Fruit fly (Drosophila melanogaster) whole organism, embryonic: ENCODE results near the gene CG34398.
A peak's percentile ranks its signal among the peaks of the same experiment; 100 is the strongest.

Experiments used
- CG10959 ChIP-seq: fragments of 200-800 bp; sonication (Bioruptor generic); IDR thresholded peaks from 2 replicates; pipeline ENCODE4 v1.3.6; 2022; ENCODE audit warnings: missing biosample characterization, missing genetic modification characterization
- CG11085 ChIP-seq: fragments of 200-800 bp; sonication (Bioruptor generic); IDR thresholded peaks from 2 replicates; pipeline ENCODE4 v1.3.6; 2022; ENCODE audit warnings: missing biosample characterization, missing genetic modification characterization
- CG11723 ChIP-seq: fragments of 200-800 bp; sonication (Bioruptor generic); optimal IDR thresholded peaks from 2 replicates; lab custom pipeline; 2017; ENCODE audit warnings: missing biosample characterization, mild to moderate bottlenecking, missing genetic modification characterization
- CG12219 ChIP-seq: fragments of 200-800 bp; sonication (Bioruptor generic); optimal IDR thresholded peaks from 3 replicates; lab custom pipeline; 2018; ENCODE audit warnings: missing biosample characterization, mild to moderate bottlenecking, missing genetic modification characterization
- CG15011 ChIP-seq: fragments of 200-800 bp; sonication (Bioruptor generic); optimal IDR thresholded peaks from 3 replicates; lab custom pipeline; 2018; ENCODE audit warnings: missing biosample characterization, mild to moderate bottlenecking, missing genetic modification characterization
- CG15601 ChIP-seq: fragments of 200-800 bp; sonication (Bioruptor generic); optimal IDR thresholded peaks from 3 replicates; lab custom pipeline; 2019; ENCODE audit warnings: missing biosample characterization, mild to moderate bottlenecking, missing genetic modification characterization, moderate library complexity
- CG1603 ChIP-seq: fragments of 200-800 bp; sonication (Bioruptor generic); optimal IDR thresholded peaks from 2 replicates; lab custom pipeline; 2019; ENCODE audit warnings: missing biosample characterization, mild to moderate bottlenecking, missing genetic modification characterization, moderate library complexity
- CG16813 ChIP-seq: fragments of 200-800 bp; sonication (Bioruptor generic); IDR thresholded peaks from 3 replicates; pipeline ENCODE4 v1.3.6; 2022; ENCODE audit warnings: missing biosample characterization, missing genetic modification characterization; ENCODE audit not compliant: partially characterized antibody
- CG17385 ChIP-seq: fragments of 200-800 bp; sonication (Bioruptor generic); optimal IDR thresholded peaks from 3 replicates; lab custom pipeline; 2018; ENCODE audit warnings: missing biosample characterization, mild to moderate bottlenecking, missing genetic modification characterization
- CG17568 ChIP-seq: fragments of 200-800 bp; sonication (Bioruptor generic); optimal IDR thresholded peaks from 2 replicates; lab custom pipeline; 2018; ENCODE audit warnings: missing biosample characterization, mild to moderate bottlenecking, missing genetic modification characterization, moderate library complexity
- CG18764 ChIP-seq: fragments of 200-800 bp; sonication (Bioruptor generic); optimal IDR thresholded peaks from 3 replicates; lab custom pipeline; 2016; ENCODE audit warnings: missing biosample characterization, missing genetic modification characterization
- CG2875 ChIP-seq: fragments of 200-800 bp; sonication (Bioruptor generic); optimal IDR thresholded peaks from 2 replicates; lab custom pipeline; 2017; ENCODE audit warnings: missing biosample characterization, mild to moderate bottlenecking, missing genetic modification characterization, missing genetic modification reagents
- CG3281 ChIP-seq: fragments of 200-800 bp; sonication (Bioruptor generic); optimal IDR thresholded peaks from 3 replicates; lab custom pipeline; 2017; ENCODE audit warnings: missing biosample characterization, mild to moderate bottlenecking, missing genetic modification characterization
- CG34376 ChIP-seq: fragments of 200-800 bp; sonication (Bioruptor generic); optimal IDR thresholded peaks from 2 replicates; lab custom pipeline; 2018; ENCODE audit warnings: missing biosample characterization, mild to moderate bottlenecking, missing genetic modification characterization
- CG3838 ChIP-seq: fragments of 200-800 bp; sonication (Bioruptor generic); optimal IDR thresholded peaks from 3 replicates; lab custom pipeline; 2016; ENCODE audit warnings: missing biosample characterization, missing genetic modification characterization
- CG4617 ChIP-seq: fragments of 200-800 bp; sonication (Bioruptor generic); optimal IDR thresholded peaks from 3 replicates; lab custom pipeline; 2016; ENCODE audit warnings: missing biosample characterization, missing genetic modification characterization, borderline replicate concordance
- CG4854 ChIP-seq: fragments of 200-800 bp; sonication (Bioruptor generic); optimal IDR thresholded peaks from 2 replicates; lab custom pipeline; 2016; ENCODE audit warnings: missing biosample characterization, missing genetic modification characterization, inconsistent platforms
- CG7271 ChIP-seq: fragments of 200-800 bp; sonication (Bioruptor generic); optimal IDR thresholded peaks from 2 replicates; lab custom pipeline; 2018; ENCODE audit warnings: missing biosample characterization, mild to moderate bottlenecking, missing genetic modification characterization, moderate library complexity
- CG8290 ChIP-seq, 3 experiments: fragments of 200-800 bp; sonication (Bioruptor generic); optimal IDR thresholded peaks; 2 replicates each; lab custom pipeline; 2016 to 2019; ENCODE audit warnings: missing biosample characterization in 3 of 3, missing genetic modification characterization in 3 of 3, mild to moderate bottlenecking in 2 of 3, moderate library complexity in 1 of 3
- CG8944 ChIP-seq: fragments of 200-800 bp; sonication (Bioruptor generic); optimal IDR thresholded peaks from 3 replicates; lab custom pipeline; 2016; ENCODE audit warnings: missing biosample characterization, missing genetic modification characterization
- CG9609 ChIP-seq: fragments of 200-800 bp; sonication (Bioruptor generic); optimal IDR thresholded peaks from 3 replicates; lab custom pipeline; 2016; ENCODE audit warnings: missing biosample characterization, missing genetic modification characterization
- CG9876 ChIP-seq: fragments of 200-800 bp; sonication (Bioruptor generic); optimal IDR thresholded peaks from 2 replicates; lab custom pipeline; 2016; ENCODE audit warnings: missing biosample characterization, missing genetic modification characterization
- CoRest ChIP-seq: fragments of 200-800 bp; sonication (Bioruptor generic); optimal IDR thresholded peaks from 3 replicates; lab custom pipeline; 2018; ENCODE audit warnings: missing biosample characterization, mild to moderate bottlenecking, missing genetic modification characterization, moderate library complexity
- Drgx ChIP-seq: fragments of 200-800 bp; sonication (Bioruptor generic); IDR thresholded peaks from 2 replicates; pipeline ENCODE4 v1.3.6; 2022; ENCODE audit warnings: missing biosample characterization, missing genetic modification characterization
- Ets65A ChIP-seq: fragments of 200-800 bp; sonication (Bioruptor generic); peaks from one replicate; lab custom pipeline; 2016; ENCODE audit warnings: missing biosample characterization, missing genetic modification characterization
- Gug ChIP-seq: fragments of 200-800 bp; sonication (Bioruptor generic); IDR thresholded peaks from 4 replicates; pipeline ENCODE4 v1.3.6; 2022; ENCODE audit warnings: missing biosample characterization, missing genetic modification characterization
- Hr51 ChIP-seq, 2 experiments: fragments of 200-800 bp; sonication (Bioruptor generic); optimal IDR thresholded peaks; 2 replicates in 1 of 2; 3 replicates in 1 of 2; lab custom pipeline; 2016 to 2018; ENCODE audit warnings: missing biosample characterization in 2 of 2, missing genetic modification characterization in 2 of 2, mild to moderate bottlenecking in 1 of 2, moderate library complexity in 1 of 2
- MBD-R2 ChIP-seq: fragments of 200-800 bp; sonication (Bioruptor generic); IDR thresholded peaks from 2 replicates; pipeline ENCODE4 v1.3.6; 2022; ENCODE audit warnings: missing biosample characterization, missing genetic modification characterization
- Neu2 ChIP-seq: fragments of 200-800 bp; sonication (Bioruptor generic); optimal IDR thresholded peaks from 3 replicates; lab custom pipeline; 2016; ENCODE audit warnings: missing biosample characterization, missing genetic modification characterization, borderline replicate concordance
- Scr ChIP-seq: fragments of 200-800 bp; sonication (Bioruptor generic); IDR thresholded peaks from 2 replicates; pipeline ENCODE4 v1.3.6; 2022; ENCODE audit warnings: missing biosample characterization, missing genetic modification characterization; ENCODE audit not compliant: partially characterized antibody
- Sox100B ChIP-seq: fragments of 200-800 bp; sonication (Bioruptor generic); optimal IDR thresholded peaks from 3 replicates; lab custom pipeline; 2018; ENCODE audit warnings: missing biosample characterization, mild to moderate bottlenecking, missing genetic modification characterization
- TFAM ChIP-seq: fragments of 200-800 bp; sonication (Bioruptor generic); optimal IDR thresholded peaks from 2 replicates; lab custom pipeline; 2017; ENCODE audit warnings: missing biosample characterization, missing genetic modification characterization, inconsistent platforms
- Taf1 ChIP-seq: fragments of 200-800 bp; sonication (Bioruptor generic); IDR thresholded peaks from 2 replicates; pipeline ENCODE4 v1.3.6; 2022; ENCODE audit warnings: missing biosample characterization, missing genetic modification characterization
- Usf ChIP-seq: fragments of 200-800 bp; sonication (Bioruptor generic); optimal IDR thresholded peaks from 2 replicates; lab custom pipeline; 2017; ENCODE audit warnings: missing genotype, missing biosample characterization, missing genetic modification characterization
- Vsx1 ChIP-seq: fragments of 200-800 bp; sonication (Bioruptor generic); optimal IDR thresholded peaks from 2 replicates; lab custom pipeline; 2017; ENCODE audit warnings: missing biosample characterization, mild to moderate bottlenecking, missing genetic modification characterization, missing genetic modification reagents
- ara ChIP-seq: fragments of 200-800 bp; sonication (Bioruptor generic); IDR thresholded peaks from 2 replicates; pipeline ENCODE4 v1.3.6; 2022; ENCODE audit warnings: missing biosample characterization, missing genetic modification characterization
- bowl ChIP-seq: fragments of 200-800 bp; sonication (Bioruptor generic); IDR thresholded peaks from 2 replicates; pipeline ENCODE4 v1.3.6; 2022; ENCODE audit warnings: missing biosample characterization, missing genetic modification characterization
- dm ChIP-seq: fragments of 200-800 bp; sonication (Bioruptor generic); optimal IDR thresholded peaks from 3 replicates; lab custom pipeline; 2016; ENCODE audit warnings: missing biosample characterization, missing genetic modification characterization
- gcm ChIP-seq: fragments of 200-800 bp; sonication (Bioruptor generic); optimal IDR thresholded peaks from 2 replicates; lab custom pipeline; 2019; ENCODE audit warnings: missing biosample characterization, mild to moderate bottlenecking, missing genetic modification characterization, moderate library complexity
- klu ChIP-seq: fragments of 200-800 bp; sonication (Bioruptor generic); IDR thresholded peaks from 2 replicates; pipeline ENCODE4 v1.3.6; 2022; ENCODE audit warnings: missing biosample characterization, missing genetic modification characterization
- lilli ChIP-seq: fragments of 200-800 bp; sonication (Bioruptor generic); optimal IDR thresholded peaks from 3 replicates; lab custom pipeline; 2016; ENCODE audit warnings: missing biosample characterization, missing genetic modification characterization
- pnt ChIP-seq: fragments of 200-800 bp; sonication (Bioruptor generic); optimal IDR thresholded peaks from 3 replicates; lab custom pipeline; 2016; ENCODE audit warnings: missing biosample characterization, missing genetic modification characterization
- pzg ChIP-seq: fragments of 200-800 bp; sonication (Bioruptor generic); optimal IDR thresholded peaks from 3 replicates; lab custom pipeline; 2018; ENCODE audit warnings: missing biosample characterization, mild to moderate bottlenecking, missing genetic modification characterization, moderate library complexity
- sna ChIP-seq: fragments of 200-800 bp; sonication (Bioruptor generic); IDR thresholded peaks from 2 replicates; pipeline ENCODE4 v1.3.6; 2022; ENCODE audit warnings: missing biosample characterization, missing genetic modification characterization; ENCODE audit not compliant: partially characterized antibody
- ssp ChIP-seq: fragments of 200-800 bp; sonication (Bioruptor generic); IDR thresholded peaks from 2 replicates; pipeline ENCODE4 v1.3.6; 2022; ENCODE audit warnings: missing biosample characterization, missing genetic modification characterization
- stc ChIP-seq: fragments of 200-800 bp; sonication (Bioruptor generic); IDR thresholded peaks from 2 replicates; pipeline ENCODE4 v1.3.6; 2022; ENCODE audit warnings: missing biosample characterization, missing genetic modification characterization
- tin ChIP-seq: fragments of 200-800 bp; sonication (Bioruptor generic); optimal IDR thresholded peaks from 3 replicates; lab custom pipeline; 2016; ENCODE audit warnings: missing biosample characterization, missing genetic modification characterization
- tx ChIP-seq: fragments of 200-800 bp; sonication (Bioruptor generic); optimal IDR thresholded peaks from 2 replicates; lab custom pipeline; 2016; ENCODE audit warnings: missing biosample characterization, missing genetic modification characterization
- vfl ChIP-seq: fragments of 200-800 bp; sonication (Bioruptor generic); optimal IDR thresholded peaks from 2 replicates; lab custom pipeline; 2016; ENCODE audit warnings: missing biosample characterization, missing genetic modification characterization
- vnd ChIP-seq: fragments of 200-800 bp; sonication (Bioruptor generic); IDR thresholded peaks from 3 replicates; pipeline ENCODE4 v1.3.6; 2022; ENCODE audit warnings: missing biosample characterization, missing genetic modification characterization; ENCODE audit not compliant: partially characterized antibody
- zen ChIP-seq: fragments of 200-800 bp; sonication (Bioruptor generic); optimal IDR thresholded peaks from 3 replicates; lab custom pipeline; 2018; ENCODE audit warnings: missing biosample characterization, mild to moderate bottlenecking, missing genetic modification characterization, moderate library complexity

The CG34398 gene

DNA sequence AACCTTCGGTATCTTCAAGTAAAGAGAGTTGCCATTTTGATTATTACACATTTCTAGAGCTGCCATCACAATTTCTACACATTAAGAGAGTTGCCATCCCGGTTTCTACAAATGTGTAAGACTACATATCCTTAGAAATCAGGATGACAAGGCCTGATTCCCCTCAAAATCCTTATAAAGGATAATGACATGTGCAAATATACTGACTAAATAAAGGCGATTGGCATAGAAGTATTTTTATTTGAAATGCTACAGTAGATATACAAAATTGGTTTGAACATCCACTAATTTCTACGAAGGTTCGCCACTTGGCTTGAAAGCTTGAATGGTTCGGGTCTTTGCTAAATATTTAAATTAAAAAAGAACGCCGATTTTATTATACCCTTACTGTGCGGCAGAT lies 9.9 kb upstream of the CG34398 start (continued):
- no peak for TF ChIP-seq dm (GFP tag; lab: Kevin White, UChicago)
- TF ChIP-seq Taf1: no peak
- TF ChIP-seq Hr51 (GFP tag; optimal IDR thresholded peaks at IDR 0.05; lab: Kevin White, UChicago): no peak
- TF ChIP-seq gcm (GFP tag; lab: Kevin White, UChicago): no peak
- TF ChIP-seq CG1603 (tag; lab: Kevin White, UChicago): peak; percentile 3
- no peak for TF ChIP-seq CG10959 (GFP tag; lab: Robert Waterston, UW)
- no peak for TF ChIP-seq CG17385 (GFP tag; lab: Kevin White, UChicago)
- no peak for TF ChIP-seq stc (GFP tag; lab: Robert Waterston, UW)
- TF ChIP-seq CG11085: no peak
- no peak for TF ChIP-seq tx (GFP tag; lab: Kevin White, UChicago)
- no peak for TF ChIP-seq MBD-R2 (GFP tag; lab: Robert Waterston, UW)
- TF ChIP-seq CG9609 (GFP tag; lab: Kevin White, UChicago): no peak
- peak; percentile 78 for TF ChIP-seq Ets65A (GFP tag; lab: Kevin White, UChicago)
- no peak for TF ChIP-seq CG4854 (GFP tag; lab: Kevin White, UChicago)
- TF ChIP-seq tin (GFP tag; lab: Kevin White, UChicago): no peak
- TF ChIP-seq CG2875: no peak
- TF ChIP-seq CoRest: peak; percentile 3
- no peak for TF ChIP-seq CG8944 (GFP tag; lab: Kevin White, UChicago)
- no peak for TF ChIP-seq lilli (GFP tag; lab: Kevin White, UChicago)
- no peak for TF ChIP-seq CG15011 (GFP tag; lab: Kevin White, UChicago)
- no peak for TF ChIP-seq TFAM (GFP tag; lab: Kevin White, UChicago)
- no peak for TF ChIP-seq sna
- TF ChIP-seq Neu2: no peak
- no peak for TF ChIP-seq Scr
- no peak for TF ChIP-seq CG16813 (GFP tag; lab: Robert Waterston, UW)
- peak; percentile 18 for TF ChIP-seq zen
- no peak for TF ChIP-seq ara (GFP tag; lab: Robert Waterston, UW)
- TF ChIP-seq Sox100B (GFP tag; lab: Kevin White, UChicago): no peak
- no peak for TF ChIP-seq CG11723
- TF ChIP-seq ssp (GFP tag; lab: Robert Waterston, UW): no peak
- no peak for TF ChIP-seq Gug (GFP tag; lab: Robert Waterston, UW)
- no peak for TF ChIP-seq CG12219 (GFP tag; lab: Kevin White, UChicago)
- TF ChIP-seq vnd (GFP tag; lab: Robert Waterston, UW): no peak
- TF ChIP-seq CG4617: no peak
- TF ChIP-seq CG15601 (tag; lab: Kevin White, UChicago): peak; percentile 26
- no peak for TF ChIP-seq pnt (GFP tag; lab: Kevin White, UChicago)
- TF ChIP-seq klu (GFP tag; lab: Robert Waterston, UW): no peak
- no peak for TF ChIP-seq vfl (GFP tag; lab: Kevin White, UChicago)
- TF ChIP-seq CG8290 (GFP tag; optimal IDR thresholded peaks at IDR 0.05; lab: Kevin White, UChicago): no peak
- TF ChIP-seq CG8290 (tag; optimal IDR thresholded peaks at IDR 0.05; lab: Kevin White, UChicago): no peak
- no peak for TF ChIP-seq bowl
- no peak for TF ChIP-seq Usf (GFP tag; lab: Kevin White, UChicago)
- TF ChIP-seq CG7271: no peak
- TF ChIP-seq Vsx1 (GFP tag; lab: Kevin White, UChicago): no peak
- TF ChIP-seq Drgx: no peak
- TF ChIP-seq CG17568: no peak
- no peak for TF ChIP-seq CG9876
- no peak for TF ChIP-seq CG3281 (GFP tag; lab: Kevin White, UChicago)
- TF ChIP-seq CG34376 (GFP tag; lab: Kevin White, UChicago): no peak
- TF ChIP-seq CG3838: no peak
- TF ChIP-seq CG18764 (GFP tag; lab: Kevin White, UChicago): no peak
- peak; percentile 43 for TF ChIP-seq pzg (GFP tag; lab: Kevin White, UChicago)
